Fruit fly (Drosophila melanogaster) whole organism, embryonic: ENCODE measurements around the gene CG7781.

Experiments used
- ATbp ChIP-seq: fragments of 200-800 bp; sonication (Bioruptor generic); optimal IDR thresholded peaks from 2 replicates; lab custom pipeline; 2017; ENCODE audit warnings: missing biosample characterization, mild to moderate bottlenecking, missing genetic modification characterization, missing genetic modification reagents
- B-H2 ChIP-seq: fragments of 200-800 bp; sonication (Bioruptor generic); optimal IDR thresholded peaks from 2 replicates; lab custom pipeline; 2018; ENCODE audit warnings: missing biosample characterization, mild to moderate bottlenecking, missing genetic modification characterization
- CG10431 ChIP-seq: fragments of 200-800 bp; sonication (Bioruptor generic); optimal IDR thresholded peaks from 3 replicates; lab custom pipeline; 2018; ENCODE audit warnings: missing biosample characterization, mild to moderate bottlenecking, missing genetic modification characterization
- CG12236 ChIP-seq: fragments of 200-800 bp; sonication (Bioruptor generic); optimal IDR thresholded peaks from 2 replicates; lab custom pipeline; 2016; ENCODE audit warnings: missing biosample characterization, missing genetic modification characterization
- CG15514 ChIP-seq: fragments of 200-800 bp; sonication (Bioruptor generic); optimal IDR thresholded peaks from 3 replicates; lab custom pipeline; 2017; ENCODE audit warnings: missing biosample characterization, missing genetic modification characterization, mild to moderate bottlenecking, moderate library complexity, missing genetic modification reagents
- CG1603 ChIP-seq: fragments of 200-800 bp; sonication (Bioruptor generic); optimal IDR thresholded peaks from 2 replicates; lab custom pipeline; 2019; ENCODE audit warnings: missing biosample characterization, mild to moderate bottlenecking, missing genetic modification characterization, moderate library complexity
- CG16779 ChIP-seq: fragments of 200-800 bp; sonication (Bioruptor generic); IDR thresholded peaks from 2 replicates; pipeline ENCODE4 v1.3.6; 2022; ENCODE audit warnings: missing biosample characterization, missing genetic modification characterization
- CG16815 ChIP-seq: fragments of 200-800 bp; sonication (Bioruptor generic); optimal IDR thresholded peaks from 3 replicates; lab custom pipeline; 2017; ENCODE audit warnings: missing biosample characterization, mild to moderate bottlenecking, missing genetic modification characterization
- CG17328 ChIP-seq: fragments of 200-800 bp; sonication (Bioruptor generic); IDR thresholded peaks from 2 replicates; pipeline ENCODE4 v1.3.6; 2022; ENCODE audit warnings: missing biosample characterization, missing genetic modification characterization
- CG2116 ChIP-seq: fragments of 200-800 bp; sonication (Bioruptor generic); optimal IDR thresholded peaks from 3 replicates; lab custom pipeline; 2018; ENCODE audit warnings: missing biosample characterization, mild to moderate bottlenecking, missing genetic modification characterization
- CG2129 ChIP-seq: fragments of 200-800 bp; sonication (Bioruptor generic); IDR thresholded peaks from 2 replicates; pipeline ENCODE4 v1.3.6; 2022; ENCODE audit warnings: missing biosample characterization, missing genetic modification characterization; ENCODE audit not compliant: partially characterized antibody
- CG34224 ChIP-seq: fragments of 200-800 bp; sonication (Bioruptor generic); IDR thresholded peaks from 3 replicates; pipeline ENCODE4 v1.3.6; 2022; ENCODE audit warnings: missing biosample characterization, missing genetic modification characterization; ENCODE audit not compliant: partially characterized antibody
- CG4424 ChIP-seq: fragments of 200-800 bp; sonication (Bioruptor generic); optimal IDR thresholded peaks from 3 replicates; lab custom pipeline; 2016; ENCODE audit warnings: missing biosample characterization, missing genetic modification characterization
- CG4730 ChIP-seq: fragments of 200-800 bp; sonication (Bioruptor generic); IDR thresholded peaks from 2 replicates; pipeline ENCODE4 v1.3.6; 2022; ENCODE audit warnings: missing biosample characterization, missing genetic modification characterization
- CG6272 ChIP-seq: fragments of 200-800 bp; sonication (Bioruptor generic); IDR thresholded peaks from 2 replicates; pipeline ENCODE4 v1.3.6; 2022; ENCODE audit warnings: missing biosample characterization, missing genetic modification characterization
- CG6813 ChIP-seq: fragments of 200-800 bp; sonication (Bioruptor generic); optimal IDR thresholded peaks from 2 replicates; lab custom pipeline; 2017; ENCODE audit warnings: missing biosample characterization, missing genetic modification characterization, mild to moderate bottlenecking, moderate library complexity, missing genetic modification reagents
- CG9437 ChIP-seq: fragments of 200-800 bp; sonication (Bioruptor generic); optimal IDR thresholded peaks from 2 replicates; lab custom pipeline; 2018; ENCODE audit warnings: missing biosample characterization, mild to moderate bottlenecking, missing genetic modification characterization
- CrebB ChIP-seq: fragments of 200-800 bp; sonication (Bioruptor generic); optimal IDR thresholded peaks from 3 replicates; lab custom pipeline; 2018; ENCODE audit warnings: missing biosample characterization, mild to moderate bottlenecking, missing genetic modification characterization
- Dll ChIP-seq: fragments of 200-800 bp; sonication (Bioruptor generic); IDR thresholded peaks from 4 replicates; pipeline ENCODE4 v1.3.6; 2022; ENCODE audit warnings: missing biosample characterization, missing genetic modification characterization; ENCODE audit not compliant: partially characterized antibody
- Ets65A ChIP-seq: fragments of 200-800 bp; sonication (Bioruptor generic); peaks from one replicate; lab custom pipeline; 2016; ENCODE audit warnings: missing biosample characterization, missing genetic modification characterization
- Hr39 ChIP-seq: fragments of >200 bp; optimal IDR thresholded peaks from 2 replicates; lab custom pipeline; 2017
- Med ChIP-seq: fragments of 200-800 bp; sonication (Bioruptor generic); peaks from one replicate; lab custom pipeline; 2016; ENCODE audit warnings: missing biosample characterization, missing genetic modification characterization, mild to moderate bottlenecking, inconsistent platforms, moderate library complexity
- Myb ChIP-seq: fragments of 200-800 bp; sonication (Bioruptor generic); optimal IDR thresholded peaks from 2 replicates; lab custom pipeline; 2016; ENCODE audit warnings: missing biosample characterization, missing genetic modification characterization
- Opbp ChIP-seq: fragments of 200-800 bp; sonication (Bioruptor generic); IDR thresholded peaks from 3 replicates; pipeline ENCODE4 v1.3.6; 2022; ENCODE audit warnings: missing biosample characterization, missing genetic modification characterization; ENCODE audit not compliant: partially characterized antibody
- Poxn ChIP-seq: fragments of 200-800 bp; sonication (Bioruptor generic); IDR thresholded peaks from 2 replicates; pipeline ENCODE4 v1.3.6; 2022; ENCODE audit warnings: missing biosample characterization, missing genetic modification characterization
- YL-1 ChIP-seq: fragments of 200-800 bp; sonication (Bioruptor generic); optimal IDR thresholded peaks from 3 replicates; lab custom pipeline; 2017; ENCODE audit warnings: missing biosample characterization, mild to moderate bottlenecking, missing genetic modification characterization
- amos ChIP-seq: fragments of 200-800 bp; sonication (Bioruptor generic); IDR thresholded peaks from 2 replicates; pipeline ENCODE4 v1.3.6; 2022; ENCODE audit warnings: missing biosample characterization, missing genetic modification characterization; ENCODE audit not compliant: partially characterized antibody
- bbx ChIP-seq: fragments of 200-800 bp; sonication (Bioruptor generic); IDR thresholded peaks from 2 replicates; pipeline ENCODE4 v1.3.6; 2022; ENCODE audit warnings: missing biosample characterization, missing genetic modification characterization; ENCODE audit not compliant: partially characterized antibody
- dmrt99B ChIP-seq: fragments of 200-800 bp; sonication (Bioruptor generic); optimal IDR thresholded peaks from 2 replicates; lab custom pipeline; 2018; ENCODE audit warnings: missing biosample characterization, mild to moderate bottlenecking, missing genetic modification characterization, moderate library complexity
- exex ChIP-seq: fragments of 200-800 bp; sonication (Bioruptor generic); optimal IDR thresholded peaks from 4 replicates; lab custom pipeline; 2018; ENCODE audit warnings: missing biosample characterization, mild to moderate bottlenecking, missing genetic modification characterization, moderate library complexity
- fd64A ChIP-seq: fragments of 200-800 bp; sonication (Bioruptor generic); optimal IDR thresholded peaks from 3 replicates; lab custom pipeline; 2018; ENCODE audit warnings: missing biosample characterization, mild to moderate bottlenecking, missing genetic modification characterization
- hbn ChIP-seq: fragments of 200-800 bp; sonication (Bioruptor generic); IDR thresholded peaks from 2 replicates; pipeline ENCODE4 v1.3.6; 2022; ENCODE audit warnings: missing biosample characterization, missing genetic modification characterization; ENCODE audit not compliant: partially characterized antibody
- jumu ChIP-seq: fragments of 200-800 bp; sonication (Bioruptor generic); optimal IDR thresholded peaks from 3 replicates; lab custom pipeline; 2016; ENCODE audit warnings: missing biosample characterization, missing genetic modification characterization
- lab ChIP-seq: fragments of 200-800 bp; sonication (Bioruptor generic); optimal IDR thresholded peaks from 3 replicates; lab custom pipeline; 2017; ENCODE audit warnings: missing biosample characterization, missing genetic modification characterization, mild to moderate bottlenecking, moderate library complexity, missing genetic modification reagents
- mirr ChIP-seq: fragments of 200-800 bp; sonication (Bioruptor generic); optimal IDR thresholded peaks from 3 replicates; lab custom pipeline; 2018; ENCODE audit warnings: missing biosample characterization, mild to moderate bottlenecking, missing genetic modification characterization
- pb ChIP-seq: fragments of 200-800 bp; sonication (Bioruptor generic); optimal IDR thresholded peaks from 3 replicates; lab custom pipeline; 2016; ENCODE audit warnings: missing biosample characterization, missing genetic modification characterization
- schlank ChIP-seq: fragments of 200-800 bp; sonication (Bioruptor generic); optimal IDR thresholded peaks from 2 replicates; lab custom pipeline; 2018; ENCODE audit warnings: missing biosample characterization, mild to moderate bottlenecking, missing genetic modification characterization
- sens ChIP-seq: fragments of 200-800 bp; sonication (Bioruptor generic); peaks from one replicate; lab custom pipeline; 2016; ENCODE audit warnings: missing biosample characterization, missing genetic modification characterization
- slp2 ChIP-seq: fragments of 200-800 bp; sonication (Bioruptor generic); optimal IDR thresholded peaks from 2 replicates; lab custom pipeline; 2016; ENCODE audit warnings: missing biosample characterization, missing genetic modification characterization
- sob ChIP-seq: fragments of 200-800 bp; sonication (Bioruptor generic); IDR thresholded peaks from 2 replicates; pipeline ENCODE4 v1.3.6; 2022; ENCODE audit warnings: missing biosample characterization, missing genetic modification characterization
- sug ChIP-seq: fragments of 200-800 bp; optimal IDR thresholded peaks from 2 replicates; lab custom pipeline; 2019; ENCODE audit warnings: missing biosample characterization, mild to moderate bottlenecking, missing genetic modification characterization, moderate library complexity

Gene CG7781

dm6 chr2L:8374235-8374634 lies 49.0 kb upstream of the CG7781 start, which contains the start of gene Wdr82 (continued):
- TF ChIP-seq CG1603 (tag; lab: Kevin White, UChicago) (peak; percentile 44), CG2116 (peak; percentile 61), CG6272 (GFP tag; lab: Robert Waterston, UW) (no peak), CrebB (no peak), sens (GFP tag; lab: Kevin White, UChicago) (peak; percentile 82), fd64A (no peak), sob (GFP tag; lab: Robert Waterston, UW) (no peak), CG15514 (peak; percentile 100), Dll (GFP tag; lab: Robert Waterston, UW) (peak; percentile 77), Hr39 (lab: Kevin White, UChicago) (no peak), CG16815 (no peak), bbx (GFP tag; lab: Robert Waterston, UW) (peak; percentile 87), CG4424 (GFP tag; lab: Kevin White, UChicago) (no peak), ATbp (GFP tag; lab: Kevin White, UChicago) (no peak), Myb (GFP tag; lab: Kevin White, UChicago) (peak; percentile 52), jumu (no peak), pb (GFP tag; lab: Kevin White, UChicago) (no peak), YL-1 (GFP tag; lab: Kevin White, UChicago) (peak; percentile 8), dmrt99B (tag; lab: Kevin White, UChicago) (no peak), CG16779 (no peak), Poxn (GFP tag; lab: Robert Waterston, UW) (no peak), CG2129 (GFP tag; lab: Robert Waterston, UW) (peak; percentile 55; the same call in 1 of the 2 replicates), B-H2 (no peak), hbn (GFP tag; lab: Robert Waterston, UW) (peak; percentile 61), slp2 (no peak), CG10431 (GFP tag; lab: Kevin White, UChicago) (no peak), CG34224 (GFP tag; lab: Robert Waterston, UW) (peak; percentile 93), Opbp (GFP tag; lab: Robert Waterston, UW) (peak; percentile 71; the same call in 2 of the 3 replicates), amos (GFP tag; lab: Robert Waterston, UW) (peak; percentile 77), schlank (tag; lab: Kevin White, UChicago) (no peak)

- peak; percentile 58 for TF ChIP-seq Ets65A (GFP tag; lab: Kevin White, UChicago)
- no peak for TF ChIP-seq CG17328 (GFP tag; lab: Robert Waterston, UW)
- TF ChIP-seq Med (GFP tag; lab: Kevin White, UChicago) = peak; percentile 64
- TF ChIP-seq exex (tag; lab: Kevin White, UChicago) = peak; percentile 83
- peak; percentile 39 for TF ChIP-seq mirr (GFP tag; lab: Kevin White, UChicago)
- peak; percentile 20 for TF ChIP-seq lab (GFP tag; lab: Kevin White, UChicago)
- peak; percentile 23 for TF ChIP-seq sug (tag; lab: Kevin White, UChicago)
- no peak for TF ChIP-seq CG6813 (GFP tag; lab: Kevin White, UChicago)
- TF ChIP-seq CG9437 (GFP tag; lab: Kevin White, UChicago) = no peak
- TF ChIP-seq CG4730 (GFP tag; lab: Robert Waterston, UW) = 0 out of 2 replicates have a peak, but pooled peaks have one; percentile 17
- no peak for TF ChIP-seq CG12236
Measured at dm6 chr2L:8372248-8372647, 47.0 kb upstream of the CG7781 start.
